Worm (Caenorhabditis elegans): ENCODE data around the gene ZK970.8.

- TF ChIP-seq pqm-1 (tag; optimal IDR thresholded peaks at IDR 0.05) (peak; percentile 75), R02D3.7 (tag; optimal IDR thresholded peaks at IDR 0.05) (peak; percentile 60), ceh-16 (tag; optimal IDR thresholded peaks at IDR 0.05) (no peak)
These were observed 5.7 kb upstream of the ZK970.8 start, which contains the start of gene vha-9 for ce11 chrII:10303663-10304115.
